Worm (Caenorhabditis elegans): ENCODE measurements around the gene sumv-2.

- TF ChIP-seq tbx-2 (tag; optimal IDR thresholded peaks at IDR 0.05) (peak; percentile 28), ceh-45 (GFP tag; IDR thresholded peaks at IDR 0.05) (no peak), ttx-3 (tag; optimal IDR thresholded peaks at IDR 0.05) (no peak), elt-2 (tag; optimal IDR thresholded peaks at IDR 0.05) (no peak), unc-3 (GFP tag; conservative IDR thresholded peaks at IDR 0.05) (no peak), unc-3 (tag; optimal IDR thresholded peaks at IDR 0.05) (no peak), nhr-11 (tag; optimal IDR thresholded peaks at IDR 0.05) (no peak)
Measured at ce11 chrV:4617260-4617659, at the start of gene sumv-2.
